Fruit fly (Drosophila melanogaster) whole organism, prepupa: Measurements from ENCODE around the gene CG7903.
A peak's percentile ranks its signal among the peaks of the same experiment; 100 is the strongest.

Experiments used
- Blimp-1 ChIP-seq: fragments of 200-800 bp; sonication (Bioruptor generic); optimal IDR thresholded peaks from 3 replicates; lab custom pipeline; 2017; ENCODE audit warnings: missing biosample characterization, missing genetic modification characterization, mild to moderate bottlenecking, moderate library complexity, missing genetic modification reagents
- CG10631 ChIP-seq: fragments of 200-800 bp; sonication (Bioruptor generic); optimal IDR thresholded peaks from 2 replicates; lab custom pipeline; 2016; ENCODE audit warnings: missing biosample characterization, missing genetic modification characterization
- CG10669 ChIP-seq: fragments of 200-800 bp; sonication (Bioruptor generic); optimal IDR thresholded peaks from 3 replicates; lab custom pipeline; 2018; ENCODE audit warnings: missing biosample characterization, mild to moderate bottlenecking, missing genetic modification characterization, moderate library complexity
- CG11294 ChIP-seq: fragments of 200-800 bp; sonication (Bioruptor generic); IDR thresholded peaks from 2 replicates; pipeline ENCODE4 v1.3.6; 2022; ENCODE audit warnings: missing biosample characterization, missing genetic modification characterization
- CG11762 ChIP-seq: fragments of 200-800 bp; sonication (Bioruptor generic); optimal IDR thresholded peaks from 3 replicates; lab custom pipeline; 2016; ENCODE audit warnings: missing biosample characterization, missing genetic modification characterization; ENCODE audit not compliant: insufficient read depth
- CG11902 ChIP-seq: fragments of 200-800 bp; sonication (Bioruptor generic); optimal IDR thresholded peaks from 3 replicates; lab custom pipeline; 2016; ENCODE audit warnings: missing biosample characterization, missing genetic modification characterization
- CG15336 ChIP-seq: fragments of 200-800 bp; sonication (Bioruptor generic); IDR thresholded peaks from 2 replicates; pipeline ENCODE4 v1.3.6; 2022; ENCODE audit warnings: missing biosample characterization, missing genetic modification characterization
- CG16779 ChIP-seq: fragments of 200-800 bp; sonication (Bioruptor generic); optimal IDR thresholded peaks from 3 replicates; lab custom pipeline; 2017; ENCODE audit warnings: missing biosample characterization, mild to moderate bottlenecking, missing genetic modification characterization
- CG3032 ChIP-seq: fragments of 200-800 bp; optimal IDR thresholded peaks from 2 replicates; lab custom pipeline; 2019; ENCODE audit warnings: missing biosample characterization, mild to moderate bottlenecking, missing genetic modification characterization, moderate library complexity
- CG31627 ChIP-seq: fragments of 200-800 bp; sonication (Bioruptor generic); optimal IDR thresholded peaks from 3 replicates; lab custom pipeline; 2016; ENCODE audit warnings: missing biosample characterization, missing genetic modification characterization
- CG32006 ChIP-seq: fragments of 200-800 bp; sonication (Bioruptor generic); optimal IDR thresholded peaks from 3 replicates; lab custom pipeline; 2017; ENCODE audit warnings: missing biosample characterization, mild to moderate bottlenecking, missing genetic modification characterization
- CG34406 ChIP-seq: fragments of 200-800 bp; sonication (Bioruptor generic); optimal IDR thresholded peaks from 3 replicates; lab custom pipeline; 2016; ENCODE audit warnings: missing biosample characterization, missing genetic modification characterization
- CG3919 ChIP-seq: fragments of 200-800 bp; sonication (Bioruptor generic); optimal IDR thresholded peaks from 3 replicates; lab custom pipeline; 2016; ENCODE audit warnings: missing biosample characterization, missing genetic modification characterization
- CG4318 ChIP-seq: fragments of 200-800 bp; sonication (Bioruptor generic); optimal IDR thresholded peaks from 3 replicates; lab custom pipeline; 2017; ENCODE audit warnings: missing biosample characterization, mild to moderate bottlenecking, missing genetic modification characterization
- CG6163 ChIP-seq: fragments of 200-800 bp; sonication (Bioruptor generic); IDR thresholded peaks from 3 replicates; pipeline ENCODE4 v1.3.6; 2022; ENCODE audit warnings: missing biosample characterization, missing genetic modification characterization
- CG6276 ChIP-seq: fragments of 200-800 bp; sonication (Bioruptor generic); optimal IDR thresholded peaks from 2 replicates; lab custom pipeline; 2017; ENCODE audit warnings: missing biosample characterization, mild to moderate bottlenecking, missing genetic modification characterization
- CG6792 ChIP-seq: fragments of 200-800 bp; sonication (Bioruptor generic); optimal IDR thresholded peaks from 3 replicates; lab custom pipeline; 2016; ENCODE audit warnings: missing biosample characterization, missing genetic modification characterization
- CG6854 ChIP-seq: fragments of 200-800 bp; sonication (Bioruptor generic); optimal IDR thresholded peaks from 2 replicates; lab custom pipeline; 2017; ENCODE audit warnings: missing biosample characterization, mild to moderate bottlenecking, missing genetic modification characterization
- CG7368 ChIP-seq: fragments of 200-800 bp; sonication (Bioruptor generic); optimal IDR thresholded peaks from 3 replicates; lab custom pipeline; 2016; ENCODE audit warnings: missing biosample characterization, missing genetic modification characterization
- CG8319 ChIP-seq: fragments of 200-800 bp; sonication (Bioruptor generic); optimal IDR thresholded peaks from 3 replicates; lab custom pipeline; 2016; ENCODE audit warnings: missing biosample characterization, missing genetic modification characterization
- CG9139 ChIP-seq: fragments of 200-800 bp; sonication (Bioruptor generic); optimal IDR thresholded peaks from 3 replicates; lab custom pipeline; 2017; ENCODE audit warnings: missing biosample characterization, mild to moderate bottlenecking, missing genetic modification characterization
- Eip75B ChIP-seq: fragments of 200-800 bp; sonication (Bioruptor generic); optimal IDR thresholded peaks from 3 replicates; lab custom pipeline; 2016; ENCODE audit warnings: missing biosample characterization, missing genetic modification characterization
- Eip78C ChIP-seq: fragments of 200-800 bp; sonication (Bioruptor generic); peaks from one replicate; lab custom pipeline; 2016; ENCODE audit warnings: missing biosample characterization, missing genetic modification characterization
- Eip93F ChIP-seq: fragments of 200-800 bp; sonication (Bioruptor generic); optimal IDR thresholded peaks from 2 replicates; lab custom pipeline; 2016; ENCODE audit warnings: missing biosample characterization, mild to moderate bottlenecking, missing genetic modification characterization
- Ets21C ChIP-seq: fragments of 200-800 bp; sonication (Bioruptor generic); optimal IDR thresholded peaks from 3 replicates; lab custom pipeline; 2016; ENCODE audit warnings: missing biosample characterization, missing genetic modification characterization
- Ets96B ChIP-seq: fragments of 200-800 bp; optimal IDR thresholded peaks from 2 replicates; lab custom pipeline; 2019; ENCODE audit warnings: missing biosample characterization, mild to moderate bottlenecking, missing genetic modification characterization, moderate library complexity
- Gug ChIP-seq: fragments of 200-800 bp; sonication (Bioruptor generic); IDR thresholded peaks from 2 replicates; pipeline ENCODE4 v1.3.6; 2022; ENCODE audit warnings: missing biosample characterization, missing genetic modification characterization
- Hr39 ChIP-seq: fragments of 200-800 bp; sonication (Bioruptor generic); optimal IDR thresholded peaks from 2 replicates; lab custom pipeline; 2016; ENCODE audit warnings: missing biosample characterization, missing genetic modification characterization
- Hr4 ChIP-seq: fragments of 200-800 bp; sonication (Bioruptor generic); optimal IDR thresholded peaks from 3 replicates; lab custom pipeline; 2016; ENCODE audit warnings: missing biosample characterization, missing genetic modification characterization
- Lpt ChIP-seq: fragments of 200-800 bp; sonication (Bioruptor generic); optimal IDR thresholded peaks from 3 replicates; lab custom pipeline; 2016; ENCODE audit warnings: missing biosample characterization, missing genetic modification characterization
- Met ChIP-seq: fragments of 200-800 bp; sonication (Bioruptor generic); optimal IDR thresholded peaks from 3 replicates; lab custom pipeline; 2016; ENCODE audit warnings: missing biosample characterization, missing genetic modification characterization
- OdsH ChIP-seq: fragments of 200-800 bp; sonication (Bioruptor generic); optimal IDR thresholded peaks from 3 replicates; lab custom pipeline; 2016; ENCODE audit warnings: missing biosample characterization, missing genetic modification characterization
- Sox15 ChIP-seq: fragments of 200-800 bp; sonication (Bioruptor generic); optimal IDR thresholded peaks from 3 replicates; lab custom pipeline; 2016; ENCODE audit warnings: missing biosample characterization, missing genetic modification characterization
- achi ChIP-seq: fragments of 200-800 bp; sonication (Bioruptor generic); optimal IDR thresholded peaks from 3 replicates; lab custom pipeline; 2016; ENCODE audit warnings: missing biosample characterization, missing genetic modification characterization
- acj6 ChIP-seq: fragments of 200-800 bp; sonication (Bioruptor generic); optimal IDR thresholded peaks from 3 replicates; lab custom pipeline; 2016; ENCODE audit warnings: missing biosample characterization, missing genetic modification characterization
- cyc ChIP-seq: fragments of 200-800 bp; sonication (Bioruptor generic); optimal IDR thresholded peaks from 3 replicates; lab custom pipeline; 2016; ENCODE audit warnings: missing biosample characterization, missing genetic modification characterization
- dac ChIP-seq: fragments of 200-800 bp; sonication (Bioruptor generic); optimal IDR thresholded peaks from 2 replicates; lab custom pipeline; 2017; ENCODE audit warnings: missing biosample characterization, mild to moderate bottlenecking, missing genetic modification characterization
- esn ChIP-seq: fragments of 200-800 bp; sonication (Bioruptor generic); optimal IDR thresholded peaks from 2 replicates; lab custom pipeline; 2016; ENCODE audit warnings: missing biosample characterization, mild to moderate bottlenecking, missing genetic modification characterization, moderate library complexity
- fkh ChIP-seq: fragments of 200-800 bp; sonication (Bioruptor generic); optimal IDR thresholded peaks from 3 replicates; lab custom pipeline; 2017; ENCODE audit warnings: missing biosample characterization, mild to moderate bottlenecking, missing genetic modification characterization, moderate library complexity
- lz ChIP-seq: fragments of 200-800 bp; sonication (Bioruptor generic); optimal IDR thresholded peaks from 3 replicates; lab custom pipeline; 2016; ENCODE audit warnings: missing biosample characterization, missing genetic modification characterization
- net ChIP-seq: fragments of 200-800 bp; sonication (Bioruptor generic); optimal IDR thresholded peaks from 3 replicates; lab custom pipeline; 2016; ENCODE audit warnings: missing biosample characterization, missing genetic modification characterization
- salr ChIP-seq, 2 experiments: fragments of 200-800 bp; sonication (Bioruptor generic); optimal IDR thresholded peaks; 3 replicates each; lab custom pipeline; 2016 to 2018; ENCODE audit warnings: missing biosample characterization in 2 of 2, missing genetic modification characterization in 2 of 2, mild to moderate bottlenecking in 1 of 2
- spab ChIP-seq: fragments of 200-800 bp; sonication (Bioruptor generic); optimal IDR thresholded peaks from 2 replicates; lab custom pipeline; 2017; ENCODE audit warnings: missing biosample characterization, mild to moderate bottlenecking, missing genetic modification characterization, missing genetic modification reagents
- svp ChIP-seq: fragments of 200-800 bp; sonication (Bioruptor generic); peaks from one replicate; lab custom pipeline; 2016; ENCODE audit warnings: missing biosample characterization, missing genetic modification characterization
- topi ChIP-seq: fragments of 200-800 bp; sonication (Bioruptor generic); optimal IDR thresholded peaks from 3 replicates; lab custom pipeline; 2016; ENCODE audit warnings: missing biosample characterization, missing genetic modification characterization
- vri ChIP-seq: fragments of 200-800 bp; sonication (Bioruptor generic); optimal IDR thresholded peaks from 3 replicates; lab custom pipeline; 2016; ENCODE audit warnings: missing biosample characterization, mild to moderate bottlenecking, missing genetic modification characterization

Gene CG7903

DNA sequence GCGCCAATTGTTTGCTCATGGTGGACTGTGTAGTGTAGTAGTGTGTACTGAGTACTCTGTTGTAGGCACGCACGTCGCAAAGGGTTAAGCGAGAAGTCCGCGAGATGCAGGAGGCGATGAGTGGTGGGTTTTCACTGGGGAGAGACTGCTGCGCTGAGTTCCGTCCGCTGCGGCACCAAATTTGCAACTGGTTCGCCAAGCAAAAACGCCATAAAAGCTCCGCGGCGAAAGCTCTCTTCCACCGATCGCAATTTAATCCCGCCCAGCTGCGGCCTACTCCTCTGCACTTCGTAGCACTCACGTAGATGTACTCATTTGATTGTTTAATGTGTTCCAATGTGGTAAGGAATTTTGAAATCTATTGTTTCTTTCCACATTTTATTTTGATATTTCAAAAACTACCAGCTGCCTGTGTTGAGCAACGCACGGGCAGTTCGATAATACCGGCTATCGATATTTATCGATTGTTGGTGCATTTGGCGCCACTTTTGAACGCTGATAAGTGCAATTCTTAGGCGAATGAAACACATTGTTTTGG is 20.0 kb upstream of the CG7903 start, which contains the start of gene CG7920 (continued):
- TF ChIP-seq svp (GFP tag; lab: Kevin White, UChicago) (peak; percentile 44), CG31627 (peak; percentile 10), Gug (no peak), cyc (peak; percentile 13), CG11294 (GFP tag; lab: Robert Waterston, UW) (no peak), CG3032 (tag; lab: Kevin White, UChicago) (no peak), CG7368 (GFP tag; lab: Kevin White, UChicago) (no peak), Sox15 (GFP tag; lab: Kevin White, UChicago) (no peak), CG32006 (GFP tag; lab: Kevin White, UChicago) (peak; percentile 12), Hr39 (GFP tag; lab: Kevin White, UChicago) (no peak), CG15336 (peak; percentile 46; the same call in 1 of the 2 replicates), esn (peak; percentile 50), Lpt (GFP tag; lab: Kevin White, UChicago) (no peak), topi (GFP tag; lab: Kevin White, UChicago) (peak; percentile 14), CG8319 (GFP tag; lab: Kevin White, UChicago) (no peak)
- TF ChIP-seq, all 60 proteins: peak for 28

- TF ChIP-seq lz (GFP tag; lab: Kevin White, UChicago): no peak
Observed at dm6 chr3R:30014480-30014879, 19.4 kb upstream of the CG7903 start.

dm6 chr3R:30013909-30014308 is 18.9 kb upstream of the CG7903 start:
- TF ChIP-seq CG6276 (peak; percentile 86), CG16779 (tag; lab: Kevin White, UChicago) (peak; percentile 75), CG7368 (GFP tag; lab: Kevin White, UChicago) (no peak), achi (peak; percentile 18), CG15336 (peak; percentile 40; the same call in 1 of the 2 replicates), CG32006 (GFP tag; lab: Kevin White, UChicago) (no peak), CG4318 (no peak), salr (GFP tag; optimal IDR thresholded peaks at IDR 0.05; lab: Kevin White, UChicago) (peak in 1 of 2 experiments; percentile 16), Eip75B (GFP tag; lab: Kevin White, UChicago) (no peak), vri (no peak), Ets21C (no peak), fkh (GFP tag; lab: Kevin White, UChicago) (no peak), Eip93F (GFP tag; lab: Kevin White, UChicago) (peak; percentile 2), Met (GFP tag; lab: Kevin White, UChicago) (peak; percentile 7), spab (GFP tag; lab: Kevin White, UChicago) (peak; percentile 77), CG11762 (GFP tag; lab: Kevin White, UChicago) (no peak), dac (GFP tag; lab: Kevin White, UChicago) (no peak), acj6 (GFP tag; lab: Kevin White, UChicago) (no peak), CG34406 (GFP tag; lab: Kevin White, UChicago) (no peak), Sox15 (GFP tag; lab: Kevin White, UChicago) (no peak), CG9139 (GFP tag; lab: Kevin White, UChicago) (peak; percentile 93), CG8319 (GFP tag; lab: Kevin White, UChicago) (peak; percentile 18), CG3919 (peak; percentile 59), topi (GFP tag; lab: Kevin White, UChicago) (peak; percentile 36), Hr4 (GFP tag; lab: Kevin White, UChicago) (no peak), CG6854 (peak; percentile 85), Hr39 (GFP tag; lab: Kevin White, UChicago) (no peak), cyc (no peak), Lpt (GFP tag; lab: Kevin White, UChicago) (peak; percentile 16), net (GFP tag; lab: Kevin White, UChicago) (peak; percentile 50), Ets96B (peak; percentile 46), CG11902 (GFP tag; lab: Kevin White, UChicago) (no peak), CG6163 (GFP tag; lab: Robert Waterston, UW) (no peak; the same call in 2 of the 3 replicates), esn (no peak), svp (GFP tag; lab: Kevin White, UChicago) (peak; percentile 77), CG6792 (GFP tag; lab: Kevin White, UChicago) (no peak), CG10631 (GFP tag; lab: Kevin White, UChicago) (no peak), Eip78C (GFP tag; lab: Kevin White, UChicago) (peak; percentile 71), lz (GFP tag; lab: Kevin White, UChicago) (no peak), OdsH (GFP tag; lab: Kevin White, UChicago) (no peak), Blimp-1 (GFP tag; lab: Kevin White, UChicago) (peak; percentile 5), CG10669 (GFP tag; lab: Kevin White, UChicago) (peak; percentile 67), CG31627 (no peak)
